Fruit fly (Drosophila melanogaster) whole organism, pupa: ENCODE results near the gene Nrx-IV.

Source experiments
- CG10348 ChIP-seq: fragments of 200-800 bp; sonication (Bioruptor generic); IDR thresholded peaks from 2 replicates; pipeline ENCODE4 v1.3.6; 2022; ENCODE audit warnings: missing biosample characterization, missing genetic modification characterization
- CG12605 ChIP-seq: fragments of 200-800 bp; sonication (Bioruptor generic); IDR thresholded peaks from 2 replicates; pipeline ENCODE4 v1.3.6; 2022; ENCODE audit warnings: missing biosample characterization, missing genetic modification characterization
- CG13204 ChIP-seq: fragments of 200-800 bp; sonication (Bioruptor generic); optimal IDR thresholded peaks from 2 replicates; lab custom pipeline; 2018; ENCODE audit warnings: missing biosample characterization, mild to moderate bottlenecking, missing genetic modification characterization, moderate library complexity
- CG14655 ChIP-seq: fragments of 200-800 bp; sonication (Bioruptor generic); optimal IDR thresholded peaks from 3 replicates; lab custom pipeline; 2017; ENCODE audit warnings: mild to moderate bottlenecking, missing biosample characterization, missing genetic modification reagents, missing genetic modification characterization
- CG15710 ChIP-seq: fragments of 200-800 bp; sonication (Bioruptor generic); optimal IDR thresholded peaks from 2 replicates; lab custom pipeline; 2018; ENCODE audit warnings: missing biosample characterization, mild to moderate bottlenecking, missing genetic modification characterization, moderate library complexity
- CG17806 ChIP-seq: fragments of 200-800 bp; sonication (Bioruptor generic); optimal IDR thresholded peaks from 2 replicates; lab custom pipeline; 2018; ENCODE audit warnings: missing biosample characterization, mild to moderate bottlenecking, missing genetic modification characterization, moderate library complexity
- CG32121 ChIP-seq: fragments of 200-800 bp; sonication (Bioruptor generic); IDR thresholded peaks from 2 replicates; pipeline ENCODE4 v1.3.6; 2022; ENCODE audit warnings: missing biosample characterization, missing genetic modification characterization
- CG34367 ChIP-seq: fragments of 200-800 bp; sonication (Bioruptor generic); optimal IDR thresholded peaks from 2 replicates; lab custom pipeline; 2018; ENCODE audit warnings: missing biosample characterization, mild to moderate bottlenecking, missing genetic modification characterization
- CG4496 ChIP-seq: fragments of 200-800 bp; sonication (Bioruptor generic); IDR thresholded peaks from 3 replicates; pipeline ENCODE4 v1.3.6; 2022; ENCODE audit warnings: missing biosample characterization, missing genetic modification characterization
- CG8159 ChIP-seq: fragments of 200-800 bp; sonication (Bioruptor generic); optimal IDR thresholded peaks from 3 replicates; lab custom pipeline; 2018; ENCODE audit warnings: missing biosample characterization, mild to moderate bottlenecking, missing genetic modification characterization, moderate library complexity
- CG8301 ChIP-seq: fragments of 200-800 bp; sonication (Bioruptor generic); optimal IDR thresholded peaks from 2 replicates; lab custom pipeline; 2018; ENCODE audit warnings: missing biosample characterization, mild to moderate bottlenecking, missing genetic modification characterization
- CG9948 ChIP-seq: fragments of 200-800 bp; sonication (Bioruptor generic); optimal IDR thresholded peaks from 2 replicates; lab custom pipeline; 2018; ENCODE audit warnings: missing biosample characterization, mild to moderate bottlenecking, missing genetic modification characterization, moderate library complexity
- D1 ChIP-seq: fragments of 200-800 bp; sonication (Bioruptor generic); optimal IDR thresholded peaks from 2 replicates; lab custom pipeline; 2018; ENCODE audit warnings: missing biosample characterization, mild to moderate bottlenecking, missing genetic modification characterization, moderate library complexity
- EcR ChIP-seq: fragments of 200-800 bp; sonication (Bioruptor generic); optimal IDR thresholded peaks from 3 replicates; lab custom pipeline; 2019; ENCODE audit warnings: missing biosample characterization, missing genetic modification characterization, mild to moderate bottlenecking, moderate library complexity, missing genetic modification reagents
- Ets98B ChIP-seq: fragments of 200-800 bp; sonication (Bioruptor generic); IDR thresholded peaks from 2 replicates; pipeline ENCODE4 v1.3.6; 2022; ENCODE audit warnings: missing biosample characterization, missing genetic modification characterization
- Pif1A ChIP-seq: fragments of 200-800 bp; sonication (Bioruptor generic); optimal IDR thresholded peaks from 3 replicates; lab custom pipeline; 2016; ENCODE audit warnings: missing biosample characterization, missing genetic modification characterization
- Pif1B ChIP-seq: fragments of 200-800 bp; sonication (Bioruptor generic); optimal IDR thresholded peaks from 3 replicates; lab custom pipeline; 2016; ENCODE audit warnings: missing biosample characterization, missing genetic modification characterization
- Snoo ChIP-seq: fragments of 200-800 bp; sonication (Bioruptor generic); optimal IDR thresholded peaks from 3 replicates; lab custom pipeline; 2017; ENCODE audit warnings: missing biosample characterization, mild to moderate bottlenecking, missing genetic modification characterization, inconsistent platforms
- fd96Ca ChIP-seq: fragments of 200-800 bp; sonication (Bioruptor generic); IDR thresholded peaks from 3 replicates; pipeline ENCODE4 v1.3.6; 2022; ENCODE audit warnings: missing biosample characterization, missing genetic modification characterization
- gl ChIP-seq: fragments of 200-800 bp; sonication (Bioruptor generic); optimal IDR thresholded peaks from 2 replicates; lab custom pipeline; 2018; ENCODE audit warnings: missing biosample characterization, mild to moderate bottlenecking, missing genetic modification characterization
- rn ChIP-seq: fragments of 200-800 bp; sonication (Bioruptor generic); IDR thresholded peaks from 2 replicates; pipeline ENCODE4 v1.3.6; 2022; ENCODE audit warnings: missing biosample characterization, missing genetic modification characterization

Gene Nrx-IV

dm6 chr3L:12190433-12190832 lies 44.1 kb downstream of the Nrx-IV start, which contains the start of gene Est-P:
Gene Est-P, plus strand, starts transcription at chr3L:12190733.
- no peak for TF ChIP-seq D1
- no peak for TF ChIP-seq gl (tag; lab: Kevin White, UChicago)
- no peak for TF ChIP-seq CG13204
- TF ChIP-seq CG32121, result no peak
- TF ChIP-seq CG8159, result no peak
- TF ChIP-seq Ets98B (GFP tag; lab: Robert Waterston, UW), result no peak
- TF ChIP-seq CG17806, result no peak
- TF ChIP-seq Pif1A, result no peak
- no peak for TF ChIP-seq Pif1B (GFP tag; lab: Kevin White, UChicago)
- TF ChIP-seq EcR, result no peak
- TF ChIP-seq CG14655 (GFP tag; lab: Kevin White, UChicago), result no peak
- TF ChIP-seq CG15710 (tag; lab: Kevin White, UChicago), result no peak
- no peak for TF ChIP-seq rn (GFP tag; lab: Robert Waterston, UW)
- TF ChIP-seq Snoo (tag; lab: Kevin White, UChicago), result no peak
- TF ChIP-seq fd96Ca (GFP tag; lab: Robert Waterston, UW), result no peak
- TF ChIP-seq CG8301, result no peak
- TF ChIP-seq CG4496 (GFP tag; lab: Robert Waterston, UW), result no peak
- no peak for TF ChIP-seq CG12605
- TF ChIP-seq, all 21 proteins: peak for 0

dm6 chr3L:12193485-12193884 lies 47.2 kb downstream of the Nrx-IV start, which contains the start of gene thoc6:
Gene thoc6, minus strand, starts transcription at chr3L:12193688.
- no peak for TF ChIP-seq EcR
- no peak for TF ChIP-seq CG13204

- TF ChIP-seq CG8301 (no peak), CG17806 (no peak), CG15710 (tag; lab: Kevin White, UChicago) (no peak), fd96Ca (GFP tag; lab: Robert Waterston, UW) (no peak), CG12605 (no peak), EcR (no peak), CG4496 (GFP tag; lab: Robert Waterston, UW) (no peak), CG34367 (tag; lab: Kevin White, UChicago) (no peak), CG32121 (no peak), Snoo (tag; lab: Kevin White, UChicago) (no peak)
Observed at dm6 chr3L:12197491-12197890, 51.2 kb downstream of the Nrx-IV start, which contains the start of gene CG11529. Gene CG11529, plus strand, starts transcription at chr3L:12197791.

dm6 chr3L:12202980-12203379 lies 56.7 kb downstream of the Nrx-IV start:
- TF ChIP-seq rn (GFP tag; lab: Robert Waterston, UW) (no peak), Snoo (tag; lab: Kevin White, UChicago) (no peak), CG10348 (GFP tag; lab: Robert Waterston, UW) (no peak), CG12605 (no peak), CG17806 (no peak), CG14655 (GFP tag; lab: Kevin White, UChicago) (no peak), fd96Ca (GFP tag; lab: Robert Waterston, UW) (no peak), CG8159 (no peak)

- no peak for TF ChIP-seq Pif1B (GFP tag; lab: Kevin White, UChicago)
- no peak for TF ChIP-seq Snoo (tag; lab: Kevin White, UChicago)
- TF ChIP-seq, all 21 proteins: peak for 0
Observed at dm6 chr3L:12203736-12204135, 57.4 kb downstream of the Nrx-IV start, which contains the start of gene Ak1. Gene Ak1, minus strand, starts transcription at chr3L:12204082.

dm6 chr3L:12205848-12206247 lies 59.5 kb downstream of the Nrx-IV start, which contains the start of gene Tsen54:
Gene Tsen54, minus strand, starts transcription at chr3L:12206022.
- no peak for TF ChIP-seq CG12605
- TF ChIP-seq Ets98B (GFP tag; lab: Robert Waterston, UW), result no peak
- no peak for TF ChIP-seq CG14655 (GFP tag; lab: Kevin White, UChicago)
- no peak for TF ChIP-seq gl (tag; lab: Kevin White, UChicago)
- no peak for TF ChIP-seq rn (GFP tag; lab: Robert Waterston, UW)
- no peak for TF ChIP-seq CG13204
- no peak for TF ChIP-seq CG8159
- TF ChIP-seq CG8301, result no peak
- TF ChIP-seq CG32121, result no peak
- no peak for TF ChIP-seq CG9948 (tag; lab: Kevin White, UChicago)
- no peak for TF ChIP-seq CG4496 (GFP tag; lab: Robert Waterston, UW)
- TF ChIP-seq CG10348 (GFP tag; lab: Robert Waterston, UW), result no peak
- no peak for TF ChIP-seq fd96Ca (GFP tag; lab: Robert Waterston, UW)
- no peak for TF ChIP-seq CG34367 (tag; lab: Kevin White, UChicago)
- no peak for TF ChIP-seq Pif1A
- no peak for TF ChIP-seq CG17806
- no peak for TF ChIP-seq Snoo (tag; lab: Kevin White, UChicago)
- TF ChIP-seq D1, result no peak
- no peak for TF ChIP-seq CG15710 (tag; lab: Kevin White, UChicago)
- TF ChIP-seq EcR, result no peak
